Worm (Caenorhabditis elegans) whole organism, L1 larva: ENCODE results near the gene Y102A11A.1.
A peak's percentile ranks its signal among the peaks of the same experiment; 100 is the strongest.

Experiments used
- aha-1 ChIP-seq: fragments of 150-350 bp; optimal IDR thresholded peaks from 2 replicates; lab custom pipeline; 2014; ENCODE audit warnings: missing biosample characterization, missing genetic modification characterization
- blmp-1 ChIP-seq: fragments of 150-350 bp; optimal IDR thresholded peaks from 2 replicates; lab custom pipeline; 2014; ENCODE audit warnings: missing biosample characterization, missing genetic modification characterization
- ceh-90 ChIP-seq: sonication (generic microtip); optimal IDR thresholded peaks from 2 replicates; lab custom pipeline; 2016; ENCODE audit warnings: missing genetic modification characterization, missing compliant biosample characterization
- fkh-10 ChIP-seq: sonication (generic microtip); optimal IDR thresholded peaks from 2 replicates; lab custom pipeline; 2017; ENCODE audit warnings: missing biosample characterization, missing genetic modification reagents, missing genetic modification characterization
- lin-13 ChIP-seq: fragments of 150-350 bp; optimal IDR thresholded peaks from 2 replicates; lab custom pipeline; 2014; ENCODE audit warnings: missing biosample characterization, missing genetic modification reagents, missing genetic modification characterization
- lin-15B ChIP-seq: fragments of 150-350 bp; sonication (generic microtip); optimal IDR thresholded peaks from 3 replicates; lab custom pipeline; 2014; ENCODE audit warnings: missing biosample characterization, missing genetic modification characterization
- lsy-2 ChIP-seq, 2 experiments: fragments of 150-350 bp; optimal IDR thresholded peaks; 2 replicates each; lab custom pipeline; 2014; ENCODE audit warnings: missing biosample characterization in 2 of 2, missing genetic modification characterization in 2 of 2
- mep-1 ChIP-seq: fragments of 150-350 bp; optimal IDR thresholded peaks from 2 replicates; lab custom pipeline; 2014; ENCODE audit warnings: missing biosample characterization, missing genetic modification characterization
- unc-130 ChIP-seq: fragments of 150-350 bp; optimal IDR thresholded peaks from 2 replicates; lab custom pipeline; 2017; ENCODE audit warnings: missing biosample characterization, missing genetic modification characterization, inconsistent platforms
- ztf-11 ChIP-seq, 2 experiments: sonication (generic microtip); optimal IDR thresholded peaks; 2 replicates each; lab custom pipeline; 2016 to 2017; ENCODE audit warnings: missing genetic modification characterization in 2 of 2, missing biosample characterization in 1 of 2, missing compliant biosample characterization in 1 of 2
- ztf-4 ChIP-seq: fragments of 150-350 bp; optimal IDR thresholded peaks from 2 replicates; lab custom pipeline; 2014; ENCODE audit warnings: missing biosample characterization, missing genetic modification characterization

- TF ChIP-seq ceh-90 (tag; lab: Kevin White, UChicago) (no peak), fkh-10 (GFP tag; lab: Kevin White, UChicago) (no peak), lin-15B (tag; lab: Kevin White, UChicago) (no peak), ztf-4 (tag; lab: Kevin White, UChicago) (no peak), blmp-1 (tag; lab: Kevin White, UChicago) (peak; percentile 51), mep-1 (tag; lab: Kevin White, UChicago) (no peak), ztf-11 (tag; optimal IDR thresholded peaks at IDR 0.05; lab: Kevin White, UChicago) (no peak), aha-1 (tag; lab: Kevin White, UChicago) (no peak), unc-130 (tag; lab: Kevin White, UChicago) (no peak), lin-13 (GFP tag; lab: Kevin White, UChicago) (no peak), lsy-2 (tag; optimal IDR thresholded peaks at IDR 0.05; lab: Kevin White, UChicago) (no peak)
These were observed 5.4 kb upstream of the Y102A11A.1 start, which contains the start of gene igcm-4 for ce11 chrX:2046124-2046722.
